Worm (Caenorhabditis elegans): ENCODE measurements around the gene anmt-1.

- TF ChIP-seq isw-1 (GFP tag; IDR thresholded peaks at IDR 0.05) (no peak), ama-1 (optimal IDR thresholded peaks at IDR 0.05) (no peak)
These were observed 31.5 kb downstream of the anmt-1 start, which contains the start of gene B0303.14 for ce11 chrIII:8716084-8716483.
